Worm (Caenorhabditis elegans) whole organism, midembryonic: ENCODE results near the gene pcp-2.

ENCODE experiments used
- T22C8.4 ChIP-seq: fragments of 200-800 bp; sonication (Bioruptor generic); IDR thresholded peaks from 2 replicates; pipeline ENCODE4 v1.3.6; 2022; ENCODE audit warnings: missing genetic modification characterization, missing compliant biosample characterization
- cog-1 ChIP-seq: sonication (generic microtip); optimal IDR thresholded peaks from 2 replicates; lab custom pipeline; 2016; ENCODE audit warnings: missing genetic modification characterization, missing compliant biosample characterization
- flt-1 ChIP-seq: fragments of 200-800 bp; sonication (Bioruptor generic); IDR thresholded peaks from 2 replicates; pipeline ENCODE4 v1.3.6; 2022; ENCODE audit warnings: missing genetic modification characterization, missing compliant biosample characterization
- klf-2 ChIP-seq: fragments of 200-800 bp; sonication (Bioruptor generic); conservative IDR thresholded peaks from 2 replicates; pipeline ENCODE4 v1.3.6; 2022; ENCODE audit warnings: missing genetic modification reagents, missing genetic modification characterization, missing compliant biosample characterization
- ztf-23 ChIP-seq: fragments of 200-800 bp; sonication (Bioruptor generic); IDR thresholded peaks from 2 replicates; pipeline ENCODE4 v1.3.6; 2022; ENCODE audit warnings: missing genetic modification reagents, missing genetic modification characterization, missing compliant biosample characterization
- ztf-29 ChIP-seq: fragments of 200-800 bp; sonication (Bioruptor generic); IDR thresholded peaks from 2 replicates; pipeline ENCODE4 v1.3.6; 2022; ENCODE audit warnings: missing genetic modification reagents, missing genetic modification characterization, missing compliant biosample characterization

DNA sequence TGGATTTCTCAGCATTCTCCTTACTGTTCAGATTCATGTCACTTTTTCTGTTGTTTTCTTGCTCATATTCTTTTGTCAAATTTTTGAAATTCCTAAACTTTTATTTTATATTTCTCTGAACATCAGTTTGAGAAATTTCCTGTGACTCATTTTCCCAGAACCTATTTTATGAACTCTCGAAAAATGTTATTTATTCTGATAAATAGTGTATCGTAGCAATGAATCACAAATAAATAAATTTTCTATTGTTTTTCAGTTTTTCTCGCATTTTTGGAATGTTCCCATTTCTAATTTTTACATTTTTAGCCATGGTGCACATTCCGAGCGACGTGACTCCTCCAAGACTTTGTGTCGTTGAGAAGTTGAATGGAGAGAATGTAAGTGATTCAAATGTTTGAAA, 46.1 kb downstream of the pcp-2 start, which contains the start of gene nrfl-1:
- TF ChIP-seq ztf-29 (GFP tag; lab: Robert Waterston, UW): no peak
- no peak for TF ChIP-seq klf-2 (GFP tag; lab: Robert Waterston, UW)
- TF ChIP-seq cog-1 (tag; lab: Kevin White, UChicago): no peak
- TF ChIP-seq flt-1 (GFP tag; lab: Robert Waterston, UW): no peak
- TF ChIP-seq ztf-23: no peak
- TF ChIP-seq T22C8.4 (GFP tag; lab: Robert Waterston, UW): no peak
